Worm (Caenorhabditis elegans) whole organism, young adult: ENCODE measurements around the gene H05C05.4.

Experiments used
- B0261.1 ChIP-seq: sonication (generic microtip); optimal IDR thresholded peaks from 2 replicates; lab custom pipeline; 2016; ENCODE audit warnings: mild to moderate bottlenecking, missing genetic modification characterization, moderate library complexity, missing compliant biosample characterization
- F55B11.4 ChIP-seq: sonication (generic microtip); optimal IDR thresholded peaks from 2 replicates; lab custom pipeline; 2016; ENCODE audit warnings: missing compliant biosample characterization, missing genetic modification characterization, borderline replicate concordance; ENCODE audit not compliant: insufficient read depth
- aptf-2 ChIP-seq: fragments of 200-800 bp; sonication (Bioruptor generic); conservative IDR thresholded peaks from 2 replicates; pipeline ENCODE4 v1.3.6; 2022; ENCODE audit warnings: missing genetic modification reagents, missing genetic modification characterization, missing compliant biosample characterization
- attf-5 ChIP-seq: fragments of 200-800 bp; sonication (Bioruptor generic); optimal IDR thresholded peaks from 2 replicates; lab custom pipeline; 2018; ENCODE audit warnings: mild to moderate bottlenecking, missing genetic modification characterization, missing compliant biosample characterization
- cebp-2 ChIP-seq: fragments of 200-800 bp; sonication (Bioruptor generic); IDR thresholded peaks from 2 replicates; pipeline ENCODE4 v1.3.6; 2022; ENCODE audit warnings: missing genetic modification characterization, missing compliant biosample characterization
- ceh-100 ChIP-seq: fragments of 200-800 bp; sonication (Bioruptor generic); IDR thresholded peaks from 2 replicates; pipeline ENCODE4 v1.3.6; 2022; ENCODE audit warnings: missing genetic modification reagents, missing genetic modification characterization, missing compliant biosample characterization
- ceh-58 ChIP-seq: fragments of 200-800 bp; sonication (Bioruptor generic); IDR thresholded peaks from 2 replicates; pipeline ENCODE4 v1.3.6; 2022; ENCODE audit warnings: missing genetic modification characterization, missing compliant biosample characterization
- dox-1 ChIP-seq: fragments of 200-800 bp; sonication (Bioruptor generic); IDR thresholded peaks from 2 replicates; pipeline ENCODE4 v1.3.6; 2022; ENCODE audit warnings: missing genetic modification reagents, missing genetic modification characterization, missing compliant biosample characterization
- efl-1 ChIP-seq: fragments of 150-350 bp; optimal IDR thresholded peaks from 2 replicates; lab custom pipeline; 2014; ENCODE audit warnings: missing biosample characterization, missing genetic modification reagents, missing genetic modification characterization
- egl-44 ChIP-seq: fragments of 200-800 bp; sonication (Bioruptor generic); IDR thresholded peaks from 2 replicates; pipeline ENCODE4 v1.3.6; 2022; ENCODE audit warnings: missing genetic modification reagents, missing genetic modification characterization, missing compliant biosample characterization
- egrh-3 ChIP-seq: fragments of 200-800 bp; sonication (Bioruptor generic); IDR thresholded peaks from 2 replicates; pipeline ENCODE4 v1.3.6; 2022; ENCODE audit warnings: missing genetic modification reagents, missing genetic modification characterization, missing compliant biosample characterization
- let-526 ChIP-seq: fragments of 200-800 bp; sonication (Bioruptor generic); IDR thresholded peaks from 2 replicates; pipeline ENCODE4 v1.3.6; 2022; ENCODE audit warnings: missing genetic modification reagents, missing genetic modification characterization, missing compliant biosample characterization
- lin-26 ChIP-seq: fragments of 200-800 bp; sonication (Bioruptor generic); IDR thresholded peaks from 2 replicates; pipeline ENCODE4 v1.3.6; 2022; ENCODE audit warnings: missing genetic modification reagents, missing genetic modification characterization, missing compliant biosample characterization
- lsy-27 ChIP-seq: sonication (generic microtip); optimal IDR thresholded peaks from 2 replicates; lab custom pipeline; 2017; ENCODE audit warnings: missing genetic modification characterization, mild to moderate bottlenecking, missing compliant biosample characterization, antibody characterized with exemption, missing genotype, borderline replicate concordance; ENCODE audit not compliant: insufficient read depth
- madf-8 ChIP-seq: fragments of 200-800 bp; sonication (Bioruptor generic); conservative IDR thresholded peaks from 2 replicates; pipeline ENCODE4 v1.3.6; 2022; ENCODE audit warnings: missing genetic modification reagents, missing genetic modification characterization, missing compliant biosample characterization
- mxl-1 ChIP-seq: sonication (generic microtip); optimal IDR thresholded peaks from 2 replicates; lab custom pipeline; 2016; ENCODE audit warnings: missing genetic modification characterization, missing compliant biosample characterization
- nhr-90 ChIP-seq: sonication (generic microtip); optimal IDR thresholded peaks from 2 replicates; lab custom pipeline; 2016; ENCODE audit warnings: missing genotype, mild to moderate bottlenecking, missing genetic modification characterization, missing compliant biosample characterization
- repo-1 ChIP-seq: sonication (generic microtip); optimal IDR thresholded peaks from 2 replicates; lab custom pipeline; 2017; ENCODE audit warnings: mild to moderate bottlenecking, missing genetic modification characterization, missing compliant biosample characterization
- zfh-2 ChIP-seq: fragments of 200-800 bp; sonication (Bioruptor generic); conservative IDR thresholded peaks from 2 replicates; pipeline ENCODE4 v1.3.6; 2022; ENCODE audit warnings: missing genetic modification reagents, missing genetic modification characterization, missing compliant biosample characterization
- ztf-18 ChIP-seq: sonication (generic microtip); optimal IDR thresholded peaks from 2 replicates; lab custom pipeline; 2016; ENCODE audit warnings: missing genotype, mild to moderate bottlenecking, missing genetic modification characterization, missing compliant biosample characterization

The H05C05.4 gene

ce11 chrIII:2899705-2900104 lies 46.3 kb downstream of the H05C05.4 start:
- TF ChIP-seq egl-44 (no peak), ceh-58 (no peak), dox-1 (GFP tag; lab: Robert Waterston, UW) (0 out of 2 replicates have a peak, but pooled peaks have one; percentile 16), madf-8 (GFP tag; lab: Robert Waterston, UW) (no peak), cebp-2 (GFP tag; lab: Robert Waterston, UW) (no peak), nhr-90 (tag; lab: Kevin White, UChicago) (no peak), F55B11.4 (tag; lab: Kevin White, UChicago) (no peak), B0261.1 (no peak), lsy-27 (no peak), aptf-2 (no peak), let-526 (GFP tag; lab: Robert Waterston, UW) (no peak), zfh-2 (GFP tag; lab: Robert Waterston, UW) (peak; percentile 91), ceh-100 (GFP tag; lab: Robert Waterston, UW) (no peak), attf-5 (GFP tag; lab: Kevin White, UChicago) (no peak), lin-26 (GFP tag; lab: Robert Waterston, UW) (no peak), efl-1 (GFP tag; lab: Kevin White, UChicago) (no peak), ztf-18 (tag; lab: Kevin White, UChicago) (no peak), mxl-1 (tag; lab: Kevin White, UChicago) (no peak), egrh-3 (GFP tag; lab: Robert Waterston, UW) (peak; percentile 89), repo-1 (tag; lab: Kevin White, UChicago) (no peak)
